Worm (Caenorhabditis elegans): Measurements from ENCODE around the gene haf-1.

- TF ChIP-seq mdl-1 (tag; optimal IDR thresholded peaks at IDR 0.05) (no peak), fkh-10 (GFP tag; optimal IDR thresholded peaks at IDR 0.05) (no peak), tlp-1 (tag; optimal IDR thresholded peaks at IDR 0.05) (no peak), aha-1 (tag; optimal IDR thresholded peaks at IDR 0.05) (no peak), lin-15B (tag; optimal IDR thresholded peaks at IDR 0.05) (no peak), pag-3 (tag; optimal IDR thresholded peaks at IDR 0.05; ENCODE audit: borderline replicate concordance, insufficient read depth) (no peak), rnt-1 (tag; optimal IDR thresholded peaks at IDR 0.05) (no peak), unc-62 (GFP tag; optimal IDR thresholded peaks at IDR 0.05) (no peak)
Measured at ce11 chrIV:17387442-17387967, 11.3 kb downstream of the haf-1 start, which contains the start of gene T02D1.8.
